Worm (Caenorhabditis elegans): ENCODE measurements around the gene ttbk-4.
"Not testable (repeated sequence)": the region's sequence is repeated elsewhere in the genome, so short reads cannot be mapped to it uniquely, and the experiment has no call there.

DNA sequence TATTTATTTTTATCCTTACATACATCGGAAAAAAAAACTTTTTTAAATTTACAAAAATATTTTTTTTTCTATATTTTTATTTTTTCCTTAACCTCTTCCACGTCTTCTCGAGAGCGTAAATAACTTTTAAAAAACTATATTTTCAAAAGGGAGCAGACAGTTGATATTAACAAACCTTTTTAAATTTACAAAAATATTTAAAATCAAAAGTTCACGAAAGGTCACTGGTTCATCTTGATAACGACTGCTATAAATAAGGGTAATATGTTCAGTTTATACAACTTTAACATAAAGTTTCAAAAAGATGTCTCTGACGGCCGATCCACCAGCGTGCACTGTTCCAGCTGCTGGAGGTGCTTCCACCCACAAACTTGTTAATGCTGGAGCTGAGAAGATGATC is 46.2 kb downstream of the ttbk-4 start, which contains the start of the genes F44D12.16 and msd-2:
- not testable (repeated sequence) for TF ChIP-seq tab-1 (GFP tag; IDR thresholded peaks at IDR 0.05); ztf-23 (GFP tag; IDR thresholded peaks at IDR 0.05); flt-1 (GFP tag; IDR thresholded peaks at IDR 0.05); klf-2 (GFP tag; conservative IDR thresholded peaks at IDR 0.05); ref-1 (GFP tag; conservative IDR thresholded peaks at IDR 0.05); T22C8.4 (GFP tag; IDR thresholded peaks at IDR 0.05); ztf-29 (GFP tag; IDR thresholded peaks at IDR 0.05)

Data from whole organism, midembryonic.